Fruit fly (Drosophila melanogaster) whole organism, embryonic: ENCODE measurements around the gene LysRS.

Experiments used
- Adf1 ChIP-seq: fragments of 200-800 bp; sonication (Bioruptor generic); IDR thresholded peaks from 2 replicates; pipeline ENCODE4 v1.3.6; 2022; ENCODE audit warnings: missing biosample characterization, missing genetic modification characterization
- Antp ChIP-seq: fragments of 200-800 bp; sonication (Bioruptor generic); optimal IDR thresholded peaks from 3 replicates; lab custom pipeline; 2016; ENCODE audit warnings: missing biosample characterization, missing genetic modification characterization
- B-H2 ChIP-seq: fragments of 200-800 bp; sonication (Bioruptor generic); optimal IDR thresholded peaks from 2 replicates; lab custom pipeline; 2018; ENCODE audit warnings: missing biosample characterization, mild to moderate bottlenecking, missing genetic modification characterization
- CG10431 ChIP-seq: fragments of 200-800 bp; sonication (Bioruptor generic); optimal IDR thresholded peaks from 3 replicates; lab custom pipeline; 2018; ENCODE audit warnings: missing biosample characterization, mild to moderate bottlenecking, missing genetic modification characterization
- CG11247 ChIP-seq: fragments of 200-800 bp; sonication (Bioruptor generic); IDR thresholded peaks from 2 replicates; pipeline ENCODE4 v1.3.6; 2022; ENCODE audit warnings: missing biosample characterization, missing genetic modification characterization
- CG12155 ChIP-seq: fragments of 200-800 bp; sonication (Bioruptor generic); optimal IDR thresholded peaks from 3 replicates; lab custom pipeline; 2016; ENCODE audit warnings: missing biosample characterization, missing genetic modification characterization
- CG12659 ChIP-seq: fragments of 200-800 bp; sonication (Bioruptor generic); optimal IDR thresholded peaks from 3 replicates; lab custom pipeline; 2017; ENCODE audit warnings: mild to moderate bottlenecking, missing biosample characterization, missing genetic modification reagents, missing genetic modification characterization
- CG12744 ChIP-seq: fragments of 200-800 bp; sonication (Bioruptor generic); optimal IDR thresholded peaks from 2 replicates; lab custom pipeline; 2016; ENCODE audit warnings: missing biosample characterization, missing genetic modification characterization
- CG13775 ChIP-seq: fragments of 200-800 bp; sonication (Bioruptor generic); optimal IDR thresholded peaks from 3 replicates; lab custom pipeline; 2017; ENCODE audit warnings: missing biosample characterization, mild to moderate bottlenecking, missing genetic modification characterization
- CG13894 ChIP-seq: fragments of 200-800 bp; sonication (Bioruptor generic); optimal IDR thresholded peaks from 3 replicates; lab custom pipeline; 2018; ENCODE audit warnings: missing biosample characterization, mild to moderate bottlenecking, missing genetic modification characterization, moderate library complexity
- CG15479 ChIP-seq: fragments of 200-800 bp; sonication (Bioruptor generic); optimal IDR thresholded peaks from 3 replicates; lab custom pipeline; 2019; ENCODE audit warnings: missing biosample characterization, mild to moderate bottlenecking, missing genetic modification characterization, moderate library complexity
- CG16815 ChIP-seq: fragments of 200-800 bp; sonication (Bioruptor generic); optimal IDR thresholded peaks from 3 replicates; lab custom pipeline; 2017; ENCODE audit warnings: missing biosample characterization, mild to moderate bottlenecking, missing genetic modification characterization
- CG17186 ChIP-seq: fragments of 200-800 bp; sonication (Bioruptor generic); optimal IDR thresholded peaks from 3 replicates; lab custom pipeline; 2017; ENCODE audit warnings: missing biosample characterization, missing genetic modification reagents, missing genetic modification characterization
- CG17361 ChIP-seq: fragments of 200-800 bp; sonication (Bioruptor generic); IDR thresholded peaks from 3 replicates; pipeline ENCODE4 v1.3.6; 2022; ENCODE audit warnings: missing biosample characterization, missing genetic modification characterization
- CG18011 ChIP-seq: fragments of 200-800 bp; sonication (Bioruptor generic); optimal IDR thresholded peaks from 2 replicates; lab custom pipeline; 2017; ENCODE audit warnings: missing biosample characterization, missing genetic modification characterization, mild to moderate bottlenecking, moderate library complexity, missing genotype
- CG18599 ChIP-seq: fragments of 200-800 bp; sonication (Bioruptor generic); optimal IDR thresholded peaks from 3 replicates; lab custom pipeline; 2017; ENCODE audit warnings: missing biosample characterization, missing genetic modification characterization, mild to moderate bottlenecking, moderate library complexity, missing genetic modification reagents
- CG3838 ChIP-seq: fragments of 200-800 bp; sonication (Bioruptor generic); optimal IDR thresholded peaks from 3 replicates; lab custom pipeline; 2016; ENCODE audit warnings: missing biosample characterization, missing genetic modification characterization
- CG7987 ChIP-seq: fragments of 200-800 bp; sonication (Bioruptor generic); optimal IDR thresholded peaks from 2 replicates; lab custom pipeline; 2018; ENCODE audit warnings: missing biosample characterization, mild to moderate bottlenecking, missing genetic modification characterization, moderate library complexity
- CG8281 ChIP-seq: fragments of 200-800 bp; sonication (Bioruptor generic); optimal IDR thresholded peaks from 2 replicates; lab custom pipeline; 2018; ENCODE audit warnings: missing biosample characterization, mild to moderate bottlenecking, missing genetic modification characterization, moderate library complexity
- CG8290 ChIP-seq, 3 experiments: fragments of 200-800 bp; sonication (Bioruptor generic); optimal IDR thresholded peaks; 2 replicates each; lab custom pipeline; 2016 to 2019; ENCODE audit warnings: missing biosample characterization in 3 of 3, missing genetic modification characterization in 3 of 3, mild to moderate bottlenecking in 2 of 3, moderate library complexity in 1 of 3
- CG8359 ChIP-seq: fragments of 200-800 bp; sonication (Bioruptor generic); optimal IDR thresholded peaks from 2 replicates; lab custom pipeline; 2017; ENCODE audit warnings: missing biosample characterization, mild to moderate bottlenecking, missing genetic modification characterization, borderline replicate concordance
- CHES-1-like ChIP-seq: fragments of 200-800 bp; sonication (Bioruptor generic); optimal IDR thresholded peaks from 2 replicates; lab custom pipeline; 2016; ENCODE audit warnings: missing biosample characterization, missing genetic modification characterization
- Dad ChIP-seq: fragments of 200-800 bp; sonication (Bioruptor generic); optimal IDR thresholded peaks from 3 replicates; lab custom pipeline; 2016; ENCODE audit warnings: missing biosample characterization, missing genetic modification characterization
- H15 ChIP-seq: fragments of 200-800 bp; sonication (Bioruptor generic); IDR thresholded peaks from 3 replicates; pipeline ENCODE4 v1.3.6; 2022; ENCODE audit warnings: missing biosample characterization, missing genetic modification characterization
- H2.0 ChIP-seq: fragments of 200-800 bp; sonication (Bioruptor generic); IDR thresholded peaks from 2 replicates; pipeline ENCODE4 v1.3.6; 2022; ENCODE audit warnings: missing biosample characterization, missing genetic modification characterization
- HLH4C ChIP-seq: fragments of 200-800 bp; sonication (Bioruptor generic); IDR thresholded peaks from 3 replicates; pipeline ENCODE4 v1.3.6; 2022; ENCODE audit warnings: missing biosample characterization, missing genetic modification characterization; ENCODE audit not compliant: partially characterized antibody
- Hey ChIP-seq: fragments of 200-800 bp; sonication (Bioruptor generic); optimal IDR thresholded peaks from 3 replicates; lab custom pipeline; 2018; ENCODE audit warnings: missing biosample characterization, mild to moderate bottlenecking, missing genetic modification characterization
- Med ChIP-seq: fragments of 200-800 bp; sonication (Bioruptor generic); peaks from one replicate; lab custom pipeline; 2016; ENCODE audit warnings: missing biosample characterization, missing genetic modification characterization, mild to moderate bottlenecking, inconsistent platforms, moderate library complexity
- Mrtf ChIP-seq: fragments of 200-800 bp; sonication (Bioruptor generic); IDR thresholded peaks from 3 replicates; pipeline ENCODE4 v1.3.6; 2022; ENCODE audit warnings: missing biosample characterization, missing genetic modification characterization
- PHDP ChIP-seq: fragments of 200-800 bp; sonication (Bioruptor generic); optimal IDR thresholded peaks from 3 replicates; lab custom pipeline; 2018; ENCODE audit warnings: missing biosample characterization, mild to moderate bottlenecking, missing genetic modification characterization, moderate library complexity
- Sin3A ChIP-seq: fragments of >200 bp; optimal IDR thresholded peaks from 2 replicates; lab custom pipeline; 2018
- Six4 ChIP-seq: fragments of 200-800 bp; sonication (Bioruptor generic); optimal IDR thresholded peaks from 2 replicates; lab custom pipeline; 2016; ENCODE audit warnings: missing biosample characterization, missing genetic modification characterization
- Sox100B ChIP-seq: fragments of 200-800 bp; sonication (Bioruptor generic); optimal IDR thresholded peaks from 3 replicates; lab custom pipeline; 2018; ENCODE audit warnings: missing biosample characterization, mild to moderate bottlenecking, missing genetic modification characterization
- YL-1 ChIP-seq: fragments of 200-800 bp; sonication (Bioruptor generic); optimal IDR thresholded peaks from 3 replicates; lab custom pipeline; 2017; ENCODE audit warnings: missing biosample characterization, mild to moderate bottlenecking, missing genetic modification characterization
- ase ChIP-seq: fragments of 200-800 bp; sonication (Bioruptor generic); IDR thresholded peaks from 3 replicates; pipeline ENCODE4 v1.3.6; 2022; ENCODE audit warnings: missing biosample characterization, missing genetic modification characterization
- bab2 ChIP-seq: fragments of 200-800 bp; sonication (Bioruptor generic); optimal IDR thresholded peaks from 2 replicates; lab custom pipeline; 2016; ENCODE audit warnings: missing biosample characterization, missing genetic modification characterization
- bsh ChIP-seq, 2 experiments: fragments of 200-800 bp; sonication (Bioruptor generic); optimal IDR thresholded peaks; 2 replicates each; lab custom pipeline; 2017 to 2018; ENCODE audit warnings: mild to moderate bottlenecking in 2 of 2, missing biosample characterization in 2 of 2, missing genetic modification characterization in 2 of 2, moderate library complexity in 1 of 2
- caup ChIP-seq: fragments of 200-800 bp; sonication (Bioruptor generic); optimal IDR thresholded peaks from 3 replicates; lab custom pipeline; 2017; ENCODE audit warnings: missing biosample characterization, mild to moderate bottlenecking, missing genetic modification characterization, moderate library complexity; ENCODE audit not compliant: severe bottlenecking
- ci ChIP-seq: fragments of 200-800 bp; sonication (Bioruptor generic); IDR thresholded peaks from 3 replicates; pipeline ENCODE4 v1.3.6; 2022; ENCODE audit warnings: missing biosample characterization, missing genetic modification characterization
- danr ChIP-seq: fragments of 200-800 bp; sonication (Bioruptor generic); IDR thresholded peaks from 2 replicates; pipeline ENCODE4 v1.3.6; 2022; ENCODE audit warnings: missing biosample characterization, missing genetic modification characterization
- disco-r ChIP-seq: fragments of 200-800 bp; sonication (Bioruptor generic); optimal IDR thresholded peaks from 2 replicates; lab custom pipeline; 2016; ENCODE audit warnings: missing biosample characterization, missing genetic modification characterization
- h ChIP-seq: fragments of >200 bp; optimal IDR thresholded peaks from 2 replicates; lab custom pipeline; 2017
- kni ChIP-seq: fragments of 200-800 bp; sonication (Bioruptor generic); optimal IDR thresholded peaks from 3 replicates; lab custom pipeline; 2017; ENCODE audit warnings: mild to moderate bottlenecking, missing biosample characterization, missing genetic modification reagents, missing genetic modification characterization
- rib ChIP-seq: fragments of 200-800 bp; sonication (Bioruptor generic); IDR thresholded peaks from 2 replicates; pipeline ENCODE4 v1.3.6; 2022; ENCODE audit warnings: missing biosample characterization, missing genetic modification characterization
- ssp ChIP-seq: fragments of 200-800 bp; sonication (Bioruptor generic); IDR thresholded peaks from 2 replicates; pipeline ENCODE4 v1.3.6; 2022; ENCODE audit warnings: missing biosample characterization, missing genetic modification characterization
- tio ChIP-seq: fragments of 200-800 bp; sonication (Bioruptor generic); optimal IDR thresholded peaks from 2 replicates; lab custom pipeline; 2017; ENCODE audit warnings: missing biosample characterization, missing genetic modification characterization, inconsistent platforms
- tup ChIP-seq: fragments of 200-800 bp; sonication (Bioruptor generic); optimal IDR thresholded peaks from 2 replicates; lab custom pipeline; 2016; ENCODE audit warnings: missing biosample characterization, mild to moderate bottlenecking, missing genetic modification characterization, moderate library complexity
- tx ChIP-seq: fragments of 200-800 bp; sonication (Bioruptor generic); optimal IDR thresholded peaks from 2 replicates; lab custom pipeline; 2016; ENCODE audit warnings: missing biosample characterization, missing genetic modification characterization
- unpg ChIP-seq: fragments of 200-800 bp; sonication (Bioruptor generic); optimal IDR thresholded peaks from 3 replicates; lab custom pipeline; 2018; ENCODE audit warnings: missing biosample characterization, mild to moderate bottlenecking, missing genetic modification characterization, moderate library complexity

Gene LysRS

DNA sequence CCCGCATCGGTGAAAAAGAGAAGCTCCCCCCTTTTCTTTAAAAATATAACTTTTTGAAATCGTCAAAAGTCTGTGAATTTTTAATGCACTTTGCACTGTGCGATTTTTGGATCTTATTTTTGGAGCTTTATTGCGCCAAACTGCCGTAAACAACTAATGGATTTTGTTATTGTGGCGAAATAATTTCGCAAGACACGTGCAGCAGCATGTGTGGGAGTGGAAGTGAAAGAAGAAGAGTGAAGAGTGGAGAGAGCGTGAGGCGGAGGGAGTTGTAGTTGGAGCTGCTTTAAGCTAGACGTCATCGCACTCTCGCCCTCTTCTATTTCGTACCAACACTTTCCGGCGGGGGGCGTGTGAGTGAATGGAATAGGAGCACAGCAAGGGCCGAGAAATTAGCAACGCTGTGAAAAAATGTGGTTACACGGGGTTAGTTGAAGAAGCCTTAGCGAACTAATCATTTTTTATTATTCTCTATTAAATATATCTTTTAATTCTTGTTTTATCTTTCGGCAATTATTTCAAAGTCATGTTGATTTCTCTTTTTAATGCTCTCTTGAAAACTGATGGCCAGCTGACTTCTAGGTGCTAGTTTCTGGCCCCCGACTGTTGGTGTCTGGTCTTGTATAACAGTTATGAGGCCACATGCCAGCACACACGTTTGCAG, 25.1 kb downstream of the LysRS start (continued):
- peak; percentile 98 for TF ChIP-seq CG18599 (GFP tag; lab: Kevin White, UChicago)
- TF ChIP-seq CG17361 (GFP tag; lab: Robert Waterston, UW): peak; percentile 94
- TF ChIP-seq CG8290 (GFP tag; optimal IDR thresholded peaks at IDR 0.05; lab: Kevin White, UChicago): peak; percentile 70
- peak; percentile 70 to 74 for TF ChIP-seq CG8290 (tag; optimal IDR thresholded peaks at IDR 0.05; lab: Kevin White, UChicago)
- TF ChIP-seq Adf1 (GFP tag; lab: Robert Waterston, UW): peak; percentile 70
- TF ChIP-seq CG12155 (GFP tag; lab: Kevin White, UChicago): peak; percentile 84
- TF ChIP-seq Med: peak; percentile 95
- TF ChIP-seq CG8359: peak; percentile 74
- peak; percentile 78 for TF ChIP-seq YL-1 (GFP tag; lab: Kevin White, UChicago)
- peak; percentile 47 for TF ChIP-seq tx (GFP tag; lab: Kevin White, UChicago)
- peak; percentile 85 for TF ChIP-seq tio
- peak; percentile 90 for TF ChIP-seq B-H2 (GFP tag; lab: Kevin White, UChicago)
- no peak for TF ChIP-seq HLH4C (GFP tag; lab: Robert Waterston, UW)
- TF ChIP-seq CG7987 (GFP tag; lab: Kevin White, UChicago): peak; percentile 77
- peak; percentile 45 for TF ChIP-seq CG3838 (GFP tag; lab: Kevin White, UChicago)
- no peak for TF ChIP-seq CG12744 (GFP tag; lab: Kevin White, UChicago)
- TF ChIP-seq Mrtf (GFP tag; lab: Robert Waterston, UW): peak; percentile 89
- peak; percentile 65 for TF ChIP-seq Hey (tag; lab: Kevin White, UChicago)
- TF ChIP-seq ase (GFP tag; lab: Robert Waterston, UW): peak; percentile 87
- TF ChIP-seq caup (GFP tag; lab: Kevin White, UChicago): peak; percentile 95
- TF ChIP-seq ci (GFP tag; lab: Robert Waterston, UW): peak; percentile 95
- peak; percentile 78 for TF ChIP-seq Six4
- no peak for TF ChIP-seq CG15479
- TF ChIP-seq bsh (GFP tag; optimal IDR thresholded peaks at IDR 0.05; lab: Kevin White, UChicago): peak; percentile 94 to 95
- TF ChIP-seq PHDP: peak; percentile 96
- TF ChIP-seq tup: peak; percentile 75
- TF ChIP-seq CG17186 (GFP tag; lab: Kevin White, UChicago): peak; percentile 66
- no peak for TF ChIP-seq Sin3A
- TF ChIP-seq ssp (GFP tag; lab: Robert Waterston, UW): peak; percentile 85
- TF ChIP-seq unpg: peak; percentile 94
- TF ChIP-seq Dad (GFP tag; lab: Kevin White, UChicago): peak; percentile 46
- TF ChIP-seq kni (GFP tag; lab: Kevin White, UChicago): peak; percentile 93
- TF ChIP-seq h: no peak
- TF ChIP-seq CG10431: peak; percentile 88
- TF ChIP-seq CG18011 (GFP tag; lab: Kevin White, UChicago): peak; percentile 81
- peak; percentile 28 for TF ChIP-seq Antp (GFP tag; lab: Kevin White, UChicago)
- TF ChIP-seq rib (GFP tag; lab: Robert Waterston, UW): peak; percentile 92
- peak; percentile 89 for TF ChIP-seq danr (GFP tag; lab: Robert Waterston, UW)
- peak; percentile 91 for TF ChIP-seq CG13894 (tag; lab: Kevin White, UChicago)
- peak; percentile 19 for TF ChIP-seq disco-r (GFP tag; lab: Kevin White, UChicago)
- peak; percentile 92 for TF ChIP-seq CG13775
- peak; percentile 89 for TF ChIP-seq H2.0 (GFP tag; lab: Robert Waterston, UW)
- TF ChIP-seq CG16815 (GFP tag; lab: Kevin White, UChicago): peak; percentile 91
- TF ChIP-seq CG8281 (tag; lab: Kevin White, UChicago): peak; percentile 75
- TF ChIP-seq bab2 (GFP tag; lab: Kevin White, UChicago): peak; percentile 65
- TF ChIP-seq CHES-1-like: peak; percentile 36
- peak; percentile 97 for TF ChIP-seq CG12659 (GFP tag; lab: Kevin White, UChicago)
- TF ChIP-seq Sox100B (GFP tag; lab: Kevin White, UChicago): peak; percentile 96
- TF ChIP-seq CG11247 (GFP tag; lab: Robert Waterston, UW): peak; percentile 89
- TF ChIP-seq H15 (GFP tag; lab: Robert Waterston, UW): peak; percentile 88
